Worm (Caenorhabditis elegans) whole organism, young adult: ENCODE results near the gene C28H8.2.
A peak's percentile ranks its signal among the peaks of the same experiment; 100 is the strongest.

Experiments
- B0035.1 ChIP-seq: sonication (generic microtip); optimal IDR thresholded peaks from 2 replicates; lab custom pipeline; 2016; ENCODE audit warnings: missing genetic modification characterization, mild to moderate bottlenecking, missing compliant biosample characterization, missing genotype, missing genetic modification reagents
- B0261.1 ChIP-seq: sonication (generic microtip); optimal IDR thresholded peaks from 2 replicates; lab custom pipeline; 2016; ENCODE audit warnings: mild to moderate bottlenecking, missing genetic modification characterization, moderate library complexity, missing compliant biosample characterization
- B0336.3 ChIP-seq: fragments of 200-800 bp; sonication (Bioruptor generic); IDR thresholded peaks from 2 replicates; pipeline ENCODE4 v1.3.6; 2022; ENCODE audit warnings: missing genetic modification characterization, missing compliant biosample characterization
- F49E8.2 ChIP-seq: sonication (generic microtip); optimal IDR thresholded peaks from 3 replicates; lab custom pipeline; 2017; ENCODE audit warnings: missing genetic modification characterization, mild to moderate bottlenecking, missing compliant biosample characterization, antibody characterized with exemption, moderate library complexity; ENCODE audit not compliant: insufficient read depth
- K11D2.4 ChIP-seq: fragments of 200-800 bp; sonication (Bioruptor generic); IDR thresholded peaks from 2 replicates; pipeline ENCODE4 v1.3.6; 2022; ENCODE audit warnings: missing genetic modification reagents, missing genetic modification characterization, missing compliant biosample characterization
- Y53F4B.3 ChIP-seq: fragments of 200-800 bp; sonication (Bioruptor generic); IDR thresholded peaks from 2 replicates; pipeline ENCODE4 v1.3.6; 2022; ENCODE audit warnings: missing genetic modification reagents, missing genetic modification characterization, missing compliant biosample characterization
- Y53G8AR.9 ChIP-seq: fragments of 200-800 bp; sonication (Bioruptor generic); conservative IDR thresholded peaks from 2 replicates; pipeline ENCODE4 v1.3.6; 2022; ENCODE audit warnings: missing genetic modification reagents, missing genetic modification characterization, missing compliant biosample characterization
- Y56A3A.18 ChIP-seq: fragments of 200-800 bp; sonication (Bioruptor generic); IDR thresholded peaks from 2 replicates; pipeline ENCODE4 v1.3.6; 2022; ENCODE audit warnings: missing genetic modification reagents, missing genetic modification characterization, missing compliant biosample characterization
- Y95B8A.8 ChIP-seq: fragments of 200-800 bp; sonication (Bioruptor generic); IDR thresholded peaks from 2 replicates; pipeline ENCODE4 v1.3.6; 2022; ENCODE audit warnings: missing genetic modification reagents, missing genetic modification characterization, missing compliant biosample characterization
- ama-1 ChIP-seq, 3 experiments: fragments of 150-350 bp in 1 of 3; sonication (generic microtip) in 2 of 3; optimal IDR thresholded peaks; 2 replicates each; lab custom pipeline; 2014 to 2018; ENCODE audit warnings: missing biosample characterization in 2 of 3, missing genetic modification characterization in 2 of 3, missing genetic modification reagents in 2 of 3
- attf-3 ChIP-seq: fragments of 200-800 bp; sonication (Bioruptor generic); conservative IDR thresholded peaks from 2 replicates; pipeline ENCODE4 v1.3.6; 2022; ENCODE audit warnings: missing genetic modification reagents, missing genetic modification characterization, missing compliant biosample characterization
- attf-5 ChIP-seq: fragments of 200-800 bp; sonication (Bioruptor generic); optimal IDR thresholded peaks from 2 replicates; lab custom pipeline; 2018; ENCODE audit warnings: mild to moderate bottlenecking, missing genetic modification characterization, missing compliant biosample characterization
- attf-6 ChIP-seq: fragments of 200-800 bp; sonication (Bioruptor generic); IDR thresholded peaks from 2 replicates; pipeline ENCODE4 v1.3.6; 2022; ENCODE audit warnings: missing genetic modification reagents, missing genetic modification characterization, missing compliant biosample characterization
- cebp-2 ChIP-seq: fragments of 200-800 bp; sonication (Bioruptor generic); IDR thresholded peaks from 2 replicates; pipeline ENCODE4 v1.3.6; 2022; ENCODE audit warnings: missing genetic modification characterization, missing compliant biosample characterization
- ceh-100 ChIP-seq: fragments of 200-800 bp; sonication (Bioruptor generic); IDR thresholded peaks from 2 replicates; pipeline ENCODE4 v1.3.6; 2022; ENCODE audit warnings: missing genetic modification reagents, missing genetic modification characterization, missing compliant biosample characterization
- ceh-27 ChIP-seq: fragments of 200-800 bp; sonication (Bioruptor generic); optimal IDR thresholded peaks from 2 replicates; lab custom pipeline; 2018; ENCODE audit warnings: mild to moderate bottlenecking, missing genetic modification characterization, moderate library complexity, missing compliant biosample characterization
- ceh-40 ChIP-seq: fragments of 200-800 bp; sonication (Bioruptor generic); IDR thresholded peaks from 2 replicates; pipeline ENCODE4 v1.3.6; 2022; ENCODE audit warnings: missing genetic modification characterization, missing compliant biosample characterization
- ceh-91 ChIP-seq: fragments of 200-800 bp; sonication (Bioruptor generic); IDR thresholded peaks from 2 replicates; pipeline ENCODE4 v1.3.6; 2022; ENCODE audit warnings: missing genetic modification reagents, missing genetic modification characterization, missing compliant biosample characterization
- die-1 ChIP-seq: sonication (generic microtip); optimal IDR thresholded peaks from 2 replicates; lab custom pipeline; 2016; ENCODE audit warnings: missing genotype, mild to moderate bottlenecking, missing genetic modification characterization, missing compliant biosample characterization
- dpff-1 ChIP-seq: sonication (generic microtip); optimal IDR thresholded peaks from 2 replicates; lab custom pipeline; 2017; ENCODE audit warnings: mild to moderate bottlenecking, missing genetic modification characterization, missing compliant biosample characterization
- egrh-3 ChIP-seq: fragments of 200-800 bp; sonication (Bioruptor generic); IDR thresholded peaks from 2 replicates; pipeline ENCODE4 v1.3.6; 2022; ENCODE audit warnings: missing genetic modification reagents, missing genetic modification characterization, missing compliant biosample characterization
- him-1 ChIP-seq: sonication (generic microtip); optimal IDR thresholded peaks from 2 replicates; lab custom pipeline; 2016; ENCODE audit warnings: missing genotype, missing genetic modification reagents, missing genetic modification characterization, missing compliant biosample characterization
- hmg-1.2 ChIP-seq: fragments of 200-800 bp; sonication (Bioruptor generic); IDR thresholded peaks from 2 replicates; pipeline ENCODE4 v1.3.6; 2022; ENCODE audit warnings: missing genetic modification reagents, missing genetic modification characterization, missing compliant biosample characterization
- hrde-1 ChIP-seq: sonication (generic microtip); optimal IDR thresholded peaks from 2 replicates; lab custom pipeline; 2016; ENCODE audit warnings: missing genetic modification characterization, mild to moderate bottlenecking, missing compliant biosample characterization, moderate library complexity, missing genotype, missing genetic modification reagents, borderline replicate concordance
- hsf-1 ChIP-seq: fragments of 200-800 bp; sonication (Bioruptor generic); IDR thresholded peaks from 2 replicates; pipeline ENCODE4 v1.3.6; 2022; ENCODE audit warnings: missing genetic modification reagents, missing genetic modification characterization, missing compliant biosample characterization
- let-607 ChIP-seq, 2 experiments: fragments of 200-800 bp in 1 of 2; sonication (Bioruptor generic) in 1 of 2; sonication (generic microtip) in 1 of 2; optimal IDR thresholded peaks; 2 replicates each; lab custom pipeline; 2016 to 2018; ENCODE audit warnings: mild to moderate bottlenecking in 2 of 2, missing compliant biosample characterization in 2 of 2, missing genetic modification characterization in 2 of 2, moderate library complexity in 2 of 2, missing genotype in 1 of 2
- lin-26 ChIP-seq: fragments of 200-800 bp; sonication (Bioruptor generic); IDR thresholded peaks from 2 replicates; pipeline ENCODE4 v1.3.6; 2022; ENCODE audit warnings: missing genetic modification reagents, missing genetic modification characterization, missing compliant biosample characterization
- lsl-1 ChIP-seq: fragments of 200-800 bp; sonication (Bioruptor generic); optimal IDR thresholded peaks from 2 replicates; lab custom pipeline; 2018; ENCODE audit warnings: mild to moderate bottlenecking, missing genetic modification characterization, moderate library complexity, missing compliant biosample characterization
- madf-10 ChIP-seq: sonication (generic microtip); optimal IDR thresholded peaks from 2 replicates; lab custom pipeline; 2016; ENCODE audit warnings: mild to moderate bottlenecking, missing genetic modification characterization, missing compliant biosample characterization
- mcd-1 ChIP-seq: fragments of 200-800 bp; sonication (Bioruptor generic); IDR thresholded peaks from 2 replicates; pipeline ENCODE4 v1.3.6; 2022; ENCODE audit warnings: missing genetic modification reagents, missing genetic modification characterization, missing compliant biosample characterization
- mel-28 ChIP-seq: sonication (generic microtip); optimal IDR thresholded peaks from 2 replicates; lab custom pipeline; 2016; ENCODE audit warnings: borderline replicate concordance, mild to moderate bottlenecking, missing genetic modification characterization, missing compliant biosample characterization
- mxl-1 ChIP-seq: sonication (generic microtip); optimal IDR thresholded peaks from 2 replicates; lab custom pipeline; 2016; ENCODE audit warnings: missing genetic modification characterization, missing compliant biosample characterization
- nfya-2 ChIP-seq: fragments of 200-800 bp; sonication (Bioruptor generic); IDR thresholded peaks from 2 replicates; pipeline ENCODE4 v1.3.6; 2022; ENCODE audit warnings: missing genetic modification reagents, missing genetic modification characterization, missing compliant biosample characterization
- nfyb-1 ChIP-seq: fragments of 200-800 bp; sonication (Bioruptor generic); IDR thresholded peaks from 2 replicates; pipeline ENCODE4 v1.3.6; 2022; ENCODE audit warnings: missing genetic modification reagents, missing genetic modification characterization, missing compliant biosample characterization
- nhr-179 ChIP-seq: sonication (generic microtip); optimal IDR thresholded peaks from 2 replicates; lab custom pipeline; 2016; ENCODE audit warnings: mild to moderate bottlenecking, missing genetic modification characterization, missing compliant biosample characterization
- nhr-27 ChIP-seq: fragments of 200-800 bp; sonication (Bioruptor generic); optimal IDR thresholded peaks from 2 replicates; lab custom pipeline; 2018; ENCODE audit warnings: mild to moderate bottlenecking, missing genetic modification characterization, moderate library complexity, missing compliant biosample characterization
- nhr-90 ChIP-seq: sonication (generic microtip); optimal IDR thresholded peaks from 2 replicates; lab custom pipeline; 2016; ENCODE audit warnings: missing genotype, mild to moderate bottlenecking, missing genetic modification characterization, missing compliant biosample characterization
- rcor-1 ChIP-seq: fragments of 200-800 bp; sonication (Bioruptor generic); IDR thresholded peaks from 2 replicates; pipeline ENCODE4 v1.3.6; 2022; ENCODE audit warnings: missing genetic modification reagents, missing genetic modification characterization, missing compliant biosample characterization
- snpc-4 ChIP-seq, 5 experiments: fragments of 150-350 bp in 1 of 5; sonication (generic microtip) in 4 of 5; optimal IDR thresholded peaks; 2 replicates each; lab custom pipeline; 2014 to 2018; ENCODE audit warnings: missing genetic modification characterization in 5 of 5, missing biosample characterization in 3 of 5, antibody characterized with exemption in 2 of 5, mild to moderate bottlenecking in 2 of 5, missing compliant biosample characterization in 2 of 5, missing genotype in 2 of 5, moderate library complexity in 2 of 5, missing genetic modification reagents in 1 of 5
- sptf-2 ChIP-seq: fragments of 200-800 bp; sonication (Bioruptor generic); optimal IDR thresholded peaks from 2 replicates; lab custom pipeline; 2018; ENCODE audit warnings: mild to moderate bottlenecking, missing genetic modification characterization, missing compliant biosample characterization
- tlf-1 ChIP-seq: fragments of 200-800 bp; sonication (Bioruptor generic); optimal IDR thresholded peaks from 2 replicates; lab custom pipeline; 2018; ENCODE audit warnings: mild to moderate bottlenecking, missing genetic modification characterization, missing compliant biosample characterization
- zfh-2 ChIP-seq: fragments of 200-800 bp; sonication (Bioruptor generic); conservative IDR thresholded peaks from 2 replicates; pipeline ENCODE4 v1.3.6; 2022; ENCODE audit warnings: missing genetic modification reagents, missing genetic modification characterization, missing compliant biosample characterization
- zim-3 ChIP-seq: sonication (generic microtip); optimal IDR thresholded peaks from 2 replicates; lab custom pipeline; 2017; ENCODE audit warnings: mild to moderate bottlenecking, missing genetic modification characterization, moderate library complexity, missing compliant biosample characterization
- ztf-18 ChIP-seq: sonication (generic microtip); optimal IDR thresholded peaks from 2 replicates; lab custom pipeline; 2016; ENCODE audit warnings: missing genotype, mild to moderate bottlenecking, missing genetic modification characterization, missing compliant biosample characterization
- ztf-26 ChIP-seq: sonication (generic microtip); optimal IDR thresholded peaks from 2 replicates; lab custom pipeline; 2017; ENCODE audit warnings: missing genetic modification characterization, missing compliant biosample characterization

The C28H8.2 gene

DNA sequence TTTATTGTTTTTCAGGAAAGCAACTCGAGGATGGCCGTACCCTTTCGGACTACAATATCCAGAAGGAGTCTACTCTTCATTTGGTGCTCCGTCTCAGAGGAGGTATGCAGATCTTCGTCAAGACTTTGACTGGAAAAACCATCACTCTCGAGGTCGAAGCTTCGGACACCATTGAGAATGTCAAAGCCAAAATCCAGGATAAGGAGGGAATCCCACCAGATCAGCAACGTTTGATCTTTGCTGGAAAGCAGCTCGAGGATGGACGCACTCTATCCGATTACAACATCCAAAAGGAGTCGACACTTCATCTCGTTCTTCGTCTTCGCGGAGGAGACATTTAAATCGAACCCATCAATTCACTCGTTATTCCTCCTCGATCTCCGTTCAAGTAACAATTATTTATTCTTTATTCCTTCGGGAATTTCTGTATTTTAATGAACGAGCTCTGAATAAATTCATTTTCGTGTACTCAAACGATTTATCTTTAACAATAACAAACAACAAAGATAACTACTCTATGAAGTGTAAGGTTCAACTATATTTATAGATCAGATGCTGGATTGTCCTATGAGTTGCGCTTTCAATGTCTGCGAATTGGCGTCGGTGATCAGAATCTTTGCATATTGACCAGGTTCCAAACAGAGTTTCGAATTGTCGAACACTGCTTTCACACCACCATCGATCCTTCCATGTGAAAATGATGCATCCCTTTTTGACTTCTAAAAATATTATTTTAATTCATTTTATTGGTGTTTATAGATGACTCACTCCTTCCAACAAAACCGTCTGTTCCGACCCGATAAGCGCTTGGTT is 23.5 kb downstream of the C28H8.2 start (continued):
- peak; percentile 60 for TF ChIP-seq hmg-1.2 (GFP tag; lab: Robert Waterston, UW)
- TF ChIP-seq Y56A3A.18 (GFP tag; lab: Robert Waterston, UW): peak; percentile 81
- peak; percentile 86 for TF ChIP-seq nfyb-1 (GFP tag; lab: Robert Waterston, UW)
- peak; percentile 55; the same call in 1 of the 2 replicates for TF ChIP-seq attf-6 (GFP tag; lab: Robert Waterston, UW)
- peak; percentile 39 for TF ChIP-seq attf-5
- TF ChIP-seq hsf-1 (GFP tag; lab: Robert Waterston, UW): peak; percentile 77
- no peak for TF ChIP-seq nhr-27
- TF ChIP-seq Y95B8A.8 (GFP tag; lab: Robert Waterston, UW): peak; percentile 89
- TF ChIP-seq F49E8.2 (tag; lab: Kevin White, UChicago): peak; percentile 73
- peak; percentile 49 for TF ChIP-seq mxl-1 (tag; lab: Kevin White, UChicago)
- peak; percentile 56 for TF ChIP-seq mcd-1
- TF ChIP-seq tlf-1 (GFP tag; lab: Kevin White, UChicago): peak; percentile 84
- TF ChIP-seq ama-1 (optimal IDR thresholded peaks at IDR 0.05; lab: Kevin White, UChicago): peak; percentile 91
- peak; percentile 78 to 91 for TF ChIP-seq ama-1 (GFP tag; optimal IDR thresholded peaks at IDR 0.05; lab: Kevin White, UChicago)
- peak; percentile 69 for TF ChIP-seq mel-28
- TF ChIP-seq die-1 (tag; lab: Kevin White, UChicago): peak; percentile 46
- TF ChIP-seq ztf-26: peak; percentile 21
- no peak; the same call in 1 of the 2 replicates for TF ChIP-seq egrh-3 (GFP tag; lab: Robert Waterston, UW)
- peak; percentile 92 for TF ChIP-seq him-1
- TF ChIP-seq dpff-1: no peak
- peak; percentile 85 for TF ChIP-seq B0035.1 (tag; lab: Kevin White, UChicago)
- TF ChIP-seq lin-26 (GFP tag; lab: Robert Waterston, UW): peak; percentile 77; the same call in 1 of the 2 replicates
- TF ChIP-seq ztf-18 (tag; lab: Kevin White, UChicago): peak; percentile 11
- no peak for TF ChIP-seq zfh-2 (GFP tag; lab: Robert Waterston, UW)
- TF ChIP-seq ceh-91 (GFP tag; lab: Robert Waterston, UW): no peak
- TF ChIP-seq let-607 (tag; optimal IDR thresholded peaks at IDR 0.05; lab: Kevin White, UChicago): peak; percentile 31 to 35
- TF ChIP-seq Y53F4B.3 (GFP tag; lab: Robert Waterston, UW): peak; percentile 33; the same call in 1 of the 2 replicates
- TF ChIP-seq K11D2.4 (GFP tag; lab: Robert Waterston, UW): peak; percentile 67; the same call in 1 of the 2 replicates
- TF ChIP-seq ceh-100 (GFP tag; lab: Robert Waterston, UW): no peak; the same call in 1 of the 2 replicates
- peak; percentile 65 for TF ChIP-seq nhr-90 (tag; lab: Kevin White, UChicago)
- TF ChIP-seq cebp-2: peak; percentile 88
- no peak for TF ChIP-seq sptf-2
- peak; percentile 50 for TF ChIP-seq ceh-27
- TF ChIP-seq nfya-2 (GFP tag; lab: Robert Waterston, UW): 0 out of 2 replicates have a peak, but pooled peaks have one; percentile 2
- TF ChIP-seq B0261.1: no peak
- peak; percentile 27 for TF ChIP-seq zim-3 (tag; lab: Kevin White, UChicago)
- TF ChIP-seq Y53G8AR.9 (GFP tag; lab: Robert Waterston, UW): peak; percentile 90
- TF ChIP-seq lsl-1: peak; percentile 27
- peak; percentile 73 for TF ChIP-seq rcor-1
- no peak for TF ChIP-seq nhr-179 (tag; lab: Kevin White, UChicago)
- TF ChIP-seq attf-3: peak; percentile 40; the same call in 1 of the 2 replicates
- no peak for TF ChIP-seq snpc-4 (GFP tag; optimal IDR thresholded peaks at IDR 0.05; lab: Kevin White, UChicago)
- peak in 2 of 4 experiments; percentile 49 to 62 for TF ChIP-seq snpc-4 (tag; optimal IDR thresholded peaks at IDR 0.05; lab: Kevin White, UChicago)
- peak; percentile 93 for TF ChIP-seq B0336.3 (GFP tag; lab: Robert Waterston, UW)
- TF ChIP-seq madf-10 (tag; lab: Kevin White, UChicago): peak; percentile 82
- no peak for TF ChIP-seq ceh-40
- peak; percentile 89 for TF ChIP-seq hrde-1 (tag; lab: Kevin White, UChicago)
